Worm (Caenorhabditis elegans) whole organism, mixed stage, embryonic: ENCODE results near the gene B0478.3.

Source experiments
- blmp-1 ChIP-seq: fragments of 150-350 bp; optimal IDR thresholded peaks from 2 replicates; lab custom pipeline; 2014; ENCODE audit warnings: missing biosample characterization, missing genetic modification characterization
- elt-1 ChIP-seq: sonication (generic microtip); optimal IDR thresholded peaks from 2 replicates; lab custom pipeline; 2017; ENCODE audit warnings: missing genetic modification characterization, mild to moderate bottlenecking, missing compliant biosample characterization, antibody characterized with exemption, moderate library complexity, borderline replicate concordance; ENCODE audit not compliant: insufficient read depth
- lin-32 ChIP-seq: fragments of 200-800 bp; sonication (Bioruptor generic); optimal IDR thresholded peaks from 2 replicates; lab custom pipeline; 2018; ENCODE audit warnings: mild to moderate bottlenecking, missing genetic modification characterization, missing compliant biosample characterization
- nhr-12 ChIP-seq: fragments of 150-350 bp; optimal IDR thresholded peaks from 2 replicates; lab custom pipeline; 2014; ENCODE audit warnings: missing biosample characterization, missing genetic modification characterization
- nhr-2 ChIP-seq: fragments of 150-350 bp; optimal IDR thresholded peaks from 2 replicates; lab custom pipeline; 2014; ENCODE audit warnings: missing biosample characterization, missing genetic modification characterization
- nhr-237 ChIP-seq: fragments of 150-350 bp; optimal IDR thresholded peaks from 2 replicates; lab custom pipeline; 2014; ENCODE audit warnings: missing biosample characterization, missing genetic modification characterization
- nhr-76 ChIP-seq: sonication (generic microtip); optimal IDR thresholded peaks from 2 replicates; lab custom pipeline; 2017; ENCODE audit warnings: missing biosample characterization, missing genetic modification characterization
- snpc-4 ChIP-seq: fragments of 150-350 bp; optimal IDR thresholded peaks from 2 replicates; lab custom pipeline; 2014; ENCODE audit warnings: missing biosample characterization, missing genetic modification characterization
- unc-39 ChIP-seq: fragments of 150-350 bp; optimal IDR thresholded peaks from 2 replicates; lab custom pipeline; 2014; ENCODE audit warnings: missing biosample characterization, missing genetic modification characterization
- unc-62 ChIP-seq: fragments of 150-350 bp; optimal IDR thresholded peaks from 2 replicates; lab custom pipeline; 2014; ENCODE audit warnings: missing biosample characterization, missing genetic modification reagents, missing genetic modification characterization
- ztf-11 ChIP-seq: fragments of 150-350 bp; optimal IDR thresholded peaks from 2 replicates; lab custom pipeline; 2014; ENCODE audit warnings: missing biosample characterization, missing genetic modification characterization

- TF ChIP-seq ztf-11 (tag; lab: Kevin White, UChicago) (no peak), unc-39 (tag; lab: Kevin White, UChicago) (no peak), nhr-2 (tag; lab: Kevin White, UChicago) (no peak), nhr-76 (tag; lab: Kevin White, UChicago) (no peak), nhr-237 (tag; lab: Kevin White, UChicago) (no peak), blmp-1 (no peak), elt-1 (tag; lab: Kevin White, UChicago) (no peak), unc-62 (GFP tag; lab: Kevin White, UChicago) (no peak), snpc-4 (no peak), nhr-12 (tag; lab: Kevin White, UChicago) (no peak), lin-32 (no peak)
Observed at ce11 chrIV:6974162-6974938, 9.9 kb upstream of the B0478.3 start.
